Fruit fly (Drosophila melanogaster): ENCODE data around the gene Smyd5.
A peak's percentile ranks its signal among the peaks of the same experiment; 100 is the strongest.

The Smyd5 gene

dm6 chr3R:21187394-21188392, 30.9 kb downstream of the Smyd5 start (continued):
- TF ChIP-seq CG7357 (GFP tag; IDR thresholded peaks at IDR 0.05): peak; percentile 61; the same call in 1 of the 3 replicates
- peak; percentile 34 for TF ChIP-seq org-1 (GFP tag; optimal IDR thresholded peaks at IDR 0.05)
- TF ChIP-seq seq (GFP tag; IDR thresholded peaks at IDR 0.05): 0 out of 2 replicates have a peak, but pooled peaks have one; percentile 6
- peak; percentile 54 for TF ChIP-seq CG10543 (GFP tag; optimal IDR thresholded peaks at IDR 0.05)
- TF ChIP-seq CG16815 (GFP tag; optimal IDR thresholded peaks at IDR 0.05): peak; percentile 2
- TF ChIP-seq Hr39 (optimal IDR thresholded peaks at IDR 0.05): no peak
- TF ChIP-seq ttk (GFP tag; IDR thresholded peaks at IDR 0.05): 0 out of 2 replicates have a peak, but pooled peaks have one; percentile 48
- peak; percentile 85 for TF ChIP-seq grau (tag; optimal IDR thresholded peaks at IDR 0.05)
- TF ChIP-seq gem (tag; optimal IDR thresholded peaks at IDR 0.05): peak; percentile 72
- TF ChIP-seq cg (GFP tag; optimal IDR thresholded peaks at IDR 0.05): peak; percentile 44
- TF ChIP-seq ci (GFP tag; IDR thresholded peaks at IDR 0.05): peak; percentile 38; the same call in 2 of the 3 replicates

- TF ChIP-seq ato (GFP tag; IDR thresholded peaks at IDR 0.05; ENCODE audit: partially characterized antibody) (no peak), Six4 (GFP tag; optimal IDR thresholded peaks at IDR 0.05) (no peak), CG18619 (GFP tag; optimal IDR thresholded peaks at IDR 0.05) (peak; percentile 67), gro (GFP tag; optimal IDR thresholded peaks at IDR 0.05) (no peak), salm (tag; optimal IDR thresholded peaks at IDR 0.05) (no peak), HHEX (GFP tag; optimal IDR thresholded peaks at IDR 0.05) (no peak), CG4328 (GFP tag; optimal IDR thresholded peaks at IDR 0.05) (no peak), Opbp (GFP tag; IDR thresholded peaks at IDR 0.05; ENCODE audit: partially characterized antibody) (no peak), CG32532 (GFP tag; IDR thresholded peaks at IDR 0.05) (no peak), tgo (GFP tag; IDR thresholded peaks at IDR 0.05) (peak; percentile 16; the same call in 2 of the 3 replicates), Deaf1 (tag; optimal IDR thresholded peaks at IDR 0.05) (no peak), Doc2 (GFP tag; IDR thresholded peaks at IDR 0.05) (no peak), stc (GFP tag; IDR thresholded peaks at IDR 0.05) (no peak), CG3995 (GFP tag; optimal IDR thresholded peaks at IDR 0.05) (no peak), Lim3 (GFP tag; IDR thresholded peaks at IDR 0.05) (no peak), sim (GFP tag; IDR thresholded peaks at IDR 0.05) (no peak), dysf (GFP tag; IDR thresholded peaks at IDR 0.05) (peak; percentile 54; the same call in 1 of the 3 replicates), cas (GFP tag; IDR thresholded peaks at IDR 0.05) (no peak), Sry-β (GFP tag; optimal IDR thresholded peaks at IDR 0.05) (peak; percentile 93), Dfd (GFP tag; optimal IDR thresholded peaks at IDR 0.05) (no peak), Abd-B (GFP tag; optimal IDR thresholded peaks at IDR 0.05) (no peak), CG12769 (tag; optimal IDR thresholded peaks at IDR 0.05) (no peak), Nf-YA (GFP tag; IDR thresholded peaks at IDR 0.05) (no peak), MBD-R2 (GFP tag; IDR thresholded peaks at IDR 0.05) (no peak), slp2 (GFP tag; optimal IDR thresholded peaks at IDR 0.05) (no peak), CG4360 (GFP tag; IDR thresholded peaks at IDR 0.05) (no peak), Drgx (GFP tag; IDR thresholded peaks at IDR 0.05) (no peak), Dek (tag; optimal IDR thresholded peaks at IDR 0.05) (no peak), hth (optimal IDR thresholded peaks at IDR 0.05) (no peak), Jarid2 (GFP tag; optimal IDR thresholded peaks at IDR 0.05) (no peak), sug (tag; optimal IDR thresholded peaks at IDR 0.05) (no peak), ase (GFP tag; IDR thresholded peaks at IDR 0.05) (no peak), zf30C (GFP tag; optimal IDR thresholded peaks at IDR 0.05) (no peak), CG14965 (GFP tag; optimal IDR thresholded peaks at IDR 0.05; ENCODE audit: borderline replicate concordance) (no peak), ERR (GFP tag; optimal IDR thresholded peaks at IDR 0.05) (peak; percentile 53), Hand (GFP tag; optimal IDR thresholded peaks at IDR 0.05) (no peak)
Observed at dm6 chr3R:21186606-21187393, 31.8 kb downstream of the Smyd5 start.
